Worm (Caenorhabditis elegans): ENCODE data around the gene cyp-29A4.

DNA sequence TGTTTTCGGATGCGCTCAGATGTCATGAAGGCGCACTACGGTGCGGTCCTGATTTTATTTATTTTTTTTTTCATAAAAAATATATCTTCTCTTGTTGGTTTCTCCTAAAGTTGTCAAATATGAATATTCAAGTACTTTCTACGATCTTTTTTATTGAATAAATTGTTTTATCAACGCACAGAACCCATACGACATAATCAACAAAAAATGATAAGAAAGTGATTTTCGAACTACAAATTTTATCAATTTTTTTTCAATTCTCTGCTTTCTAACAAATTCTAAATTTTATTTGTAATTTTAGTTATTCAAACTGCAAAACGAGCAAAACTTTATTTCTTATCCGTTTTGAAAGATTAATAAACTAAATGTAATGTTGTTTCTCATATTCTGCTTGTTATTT is 47.3 kb downstream of the cyp-29A4 start:
- TF ChIP-seq mcd-1 (GFP tag; IDR thresholded peaks at IDR 0.05) (no peak), attf-5 (GFP tag; optimal IDR thresholded peaks at IDR 0.05) (no peak), lir-1 (GFP tag; conservative IDR thresholded peaks at IDR 0.05) (no peak), madf-10 (tag; optimal IDR thresholded peaks at IDR 0.05) (no peak), let-526 (GFP tag; IDR thresholded peaks at IDR 0.05) (no peak), bed-1 (GFP tag; IDR thresholded peaks at IDR 0.05) (no peak), tbx-9 (tag; optimal IDR thresholded peaks at IDR 0.05; ENCODE audit: borderline replicate concordance) (no peak), gei-17 (GFP tag; optimal IDR thresholded peaks at IDR 0.05) (no peak), nfya-1 (tag; optimal IDR thresholded peaks at IDR 0.05; ENCODE audit: borderline replicate concordance, insufficient read depth) (no peak), ceh-79 (tag; optimal IDR thresholded peaks at IDR 0.05) (no peak), snpc-4 (GFP tag; optimal IDR thresholded peaks at IDR 0.05) (no peak), snpc-4 (tag; optimal IDR thresholded peaks at IDR 0.05) (no peak), B0336.3 (GFP tag; IDR thresholded peaks at IDR 0.05) (no peak), F23B12.7 (tag; optimal IDR thresholded peaks at IDR 0.05; ENCODE audit: insufficient read depth) (no peak)

Data from whole organism, young adult.